Fruit fly (Drosophila melanogaster): ENCODE data around the gene Hira.

Gene Hira

DNA sequence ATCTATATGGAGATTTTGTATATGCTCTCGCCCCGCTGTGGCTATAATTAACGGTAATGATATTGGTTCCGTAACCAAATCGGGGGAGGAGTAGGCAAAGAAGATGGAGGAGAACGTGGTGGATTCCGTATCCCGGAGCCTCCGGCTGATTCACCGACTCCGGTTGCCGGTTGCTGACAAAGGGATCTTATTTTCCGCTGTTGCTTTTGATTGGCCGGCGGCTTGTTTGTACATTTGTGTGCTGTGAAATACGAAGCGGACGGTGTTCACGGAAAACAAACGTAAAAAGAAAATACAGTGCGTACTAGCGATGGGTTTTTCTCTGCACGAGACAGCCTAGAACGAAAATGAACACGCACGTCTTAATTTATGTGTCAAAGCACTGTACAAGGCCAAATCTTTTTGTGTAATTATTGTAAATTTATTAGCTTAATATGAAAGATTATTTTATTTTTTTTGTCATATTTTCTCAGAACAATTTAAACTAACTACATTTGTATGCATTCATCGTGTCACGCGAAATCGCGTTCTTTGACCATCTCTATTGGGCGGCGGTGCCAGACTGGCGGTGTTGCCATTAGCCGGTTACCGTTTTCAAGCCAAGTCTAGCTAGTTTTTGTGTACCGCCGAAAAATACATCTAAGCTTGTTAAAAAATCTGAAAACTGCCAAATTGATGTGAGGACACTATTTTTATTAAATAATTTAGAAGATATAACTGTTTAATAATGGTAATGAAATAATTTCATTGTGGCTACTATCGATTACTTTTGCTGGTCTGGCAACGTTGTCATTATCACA, 12.4 kb downstream of the Hira start, which contains the start of the genes Pdp and Rab39 (continued):
- TF ChIP-seq Gsc (GFP tag; IDR thresholded peaks at IDR 0.05) (no peak), klu (GFP tag; IDR thresholded peaks at IDR 0.05) (peak; percentile 84), CG31388 (GFP tag; optimal IDR thresholded peaks at IDR 0.05) (peak; percentile 11), zen (tag; optimal IDR thresholded peaks at IDR 0.05) (peak; percentile 15), CG9437 (GFP tag; optimal IDR thresholded peaks at IDR 0.05) (peak; percentile 89), bab2 (GFP tag; optimal IDR thresholded peaks at IDR 0.05) (peak; percentile 69), sr (GFP tag; IDR thresholded peaks at IDR 0.05) (no peak), CG3847 (GFP tag; IDR thresholded peaks at IDR 0.05) (peak; percentile 92), Meics (GFP tag; optimal IDR thresholded peaks at IDR 0.05) (peak; percentile 74), stwl (tag; optimal IDR thresholded peaks at IDR 0.05) (peak; percentile 49), cwo (GFP tag; optimal IDR thresholded peaks at IDR 0.05) (peak; percentile 57), Bdp1 (GFP tag; optimal IDR thresholded peaks at IDR 0.05) (peak; percentile 59), pb (GFP tag; optimal IDR thresholded peaks at IDR 0.05) (no peak), nom (GFP tag; optimal IDR thresholded peaks at IDR 0.05) (no peak), GATAe (GFP tag; conservative IDR thresholded peaks at IDR 0.05) (no peak; the same call in 1 of the 2 replicates), hbn (GFP tag; IDR thresholded peaks at IDR 0.05; ENCODE audit: partially characterized antibody) (peak; percentile 89), CG31441 (GFP tag; IDR thresholded peaks at IDR 0.05) (peak; percentile 72), CG9876 (GFP tag; optimal IDR thresholded peaks at IDR 0.05) (peak; percentile 49), Pdp1 (GFP tag; optimal IDR thresholded peaks at IDR 0.05) (peak; percentile 42 to 72), vvl (GFP tag; IDR thresholded peaks at IDR 0.05) (peak; percentile 86), inv (GFP tag; IDR thresholded peaks at IDR 0.05; ENCODE audit: partially characterized antibody) (peak; percentile 94), cato (GFP tag; optimal IDR thresholded peaks at IDR 0.05; ENCODE audit: borderline replicate concordance) (peak; percentile 53), CG4404 (GFP tag; IDR thresholded peaks at IDR 0.05) (peak; percentile 82), CG2120 (GFP tag; optimal IDR thresholded peaks at IDR 0.05) (peak; percentile 87), dan (GFP tag; IDR thresholded peaks at IDR 0.05) (no peak), HmgD (GFP tag; optimal IDR thresholded peaks at IDR 0.05) (no peak), CG32772 (GFP tag; IDR thresholded peaks at IDR 0.05) (peak; percentile 77), trh (GFP tag; optimal IDR thresholded peaks at IDR 0.05) (peak; percentile 61), CG30403 (GFP tag; optimal IDR thresholded peaks at IDR 0.05) (peak; percentile 85), tna (GFP tag; IDR thresholded peaks at IDR 0.05; ENCODE audit: partially characterized antibody) (peak; percentile 73), CG13287 (GFP tag; IDR thresholded peaks at IDR 0.05; ENCODE audit: partially characterized antibody) (peak; percentile 94), h (optimal IDR thresholded peaks at IDR 0.05) (no peak), CG3281 (GFP tag; optimal IDR thresholded peaks at IDR 0.05) (peak; percentile 66), CG15514 (GFP tag; optimal IDR thresholded peaks at IDR 0.05) (peak; percentile 78), CG10209 (GFP tag; optimal IDR thresholded peaks at IDR 0.05) (peak; percentile 73), CG6654 (GFP tag; optimal IDR thresholded peaks at IDR 0.05) (no peak), CG15073 (GFP tag; optimal IDR thresholded peaks at IDR 0.05) (no peak), schlank (tag; optimal IDR thresholded peaks at IDR 0.05) (peak; percentile 30), mirr (GFP tag; optimal IDR thresholded peaks at IDR 0.05) (peak; percentile 51), Drgx (GFP tag; IDR thresholded peaks at IDR 0.05) (peak; percentile 79), Oaz (GFP tag; IDR thresholded peaks at IDR 0.05) (peak; percentile 53; the same call in 1 of the 2 replicates), yki (optimal IDR thresholded peaks at IDR 0.05) (no peak), CG13123 (GFP tag; optimal IDR thresholded peaks at IDR 0.05) (peak; percentile 42), sob (GFP tag; IDR thresholded peaks at IDR 0.05) (peak; percentile 85), abd-A (tag; optimal IDR thresholded peaks at IDR 0.05) (no peak), Trl (optimal IDR thresholded peaks at IDR 0.05) (no peak), Trl (GFP tag; optimal IDR thresholded peaks at IDR 0.05) (peak; percentile 44), knrl (GFP tag; IDR thresholded peaks at IDR 0.05; ENCODE audit: partially characterized antibody) (peak; percentile 94), mam (GFP tag; optimal IDR thresholded peaks at IDR 0.05) (peak; percentile 85), pfk (GFP tag; optimal IDR thresholded peaks at IDR 0.05) (no peak)
